Worm (Caenorhabditis elegans): Measurements from ENCODE around the gene cin-4.
"Not testable (repeated sequence)": the region's sequence is repeated elsewhere in the genome, so short reads cannot be mapped to it uniquely, and the experiment has no call there.

Gene cin-4

DNA sequence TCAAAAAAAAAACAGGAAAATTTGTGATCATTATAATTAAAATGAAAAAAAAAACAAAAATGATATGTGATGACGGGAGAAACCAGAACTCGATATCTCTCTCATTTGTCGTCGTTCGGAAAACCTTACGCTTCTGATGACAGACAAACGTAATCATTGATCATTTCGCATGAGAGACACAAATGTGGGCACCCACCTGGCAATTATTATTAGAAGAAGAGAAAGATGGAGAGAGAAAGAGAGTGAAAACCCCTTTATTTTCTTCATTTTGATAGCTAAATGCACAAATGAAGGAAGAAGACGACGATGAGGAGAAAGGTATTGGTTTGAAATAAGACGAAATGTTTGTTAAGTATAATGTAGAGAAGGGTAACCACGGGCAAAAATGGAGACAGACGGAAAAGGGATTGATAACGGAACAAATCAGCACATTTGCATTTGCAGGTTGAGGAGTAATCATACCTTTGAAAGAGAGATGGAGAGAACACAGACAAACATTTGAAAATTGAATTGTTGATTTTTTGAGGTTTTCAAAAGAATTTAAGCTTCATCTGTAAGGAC is 6.9 kb upstream of the cin-4 start (continued):
- TF ChIP-seq spr-3 (GFP tag; optimal IDR thresholded peaks at IDR 0.05), result no peak
- no peak for TF ChIP-seq ceh-62 (tag; optimal IDR thresholded peaks at IDR 0.05)
- peak; percentile 64 for TF ChIP-seq nhr-77 (tag; optimal IDR thresholded peaks at IDR 0.05)
- no peak for TF ChIP-seq spr-1 (tag; optimal IDR thresholded peaks at IDR 0.05)
- no peak for TF ChIP-seq egl-27 (tag; optimal IDR thresholded peaks at IDR 0.05)
- peak; percentile 62 for TF ChIP-seq nhr-28 (tag; optimal IDR thresholded peaks at IDR 0.05)
- TF ChIP-seq vab-7 (GFP tag; IDR thresholded peaks at IDR 0.05), result no peak
- peak in 1 of 2 experiments; percentile 14 for TF ChIP-seq mdl-1 (tag; optimal IDR thresholded peaks at IDR 0.05)
- no peak for TF ChIP-seq dmd-9 (GFP tag; IDR thresholded peaks at IDR 0.05)
- TF ChIP-seq mes-2 (tag; optimal IDR thresholded peaks at IDR 0.05; ENCODE audit: poor library complexity, severe bottlenecking), result no peak
- no peak for TF ChIP-seq T26A8.4 (GFP tag; IDR thresholded peaks at IDR 0.05)
- TF ChIP-seq dmd-6 (GFP tag; IDR thresholded peaks at IDR 0.05), result peak; percentile 71
- TF ChIP-seq unc-39 (tag; optimal IDR thresholded peaks at IDR 0.05), result no peak
- no peak for TF ChIP-seq hif-1 (tag; optimal IDR thresholded peaks at IDR 0.05)
- peak; percentile 93 for TF ChIP-seq aha-1 (tag)
- TF ChIP-seq daf-16 (GFP tag; optimal IDR thresholded peaks at IDR 0.05), result no peak
- TF ChIP-seq daf-16 (tag; optimal IDR thresholded peaks at IDR 0.05), result peak; percentile 69
- TF ChIP-seq zag-1 (tag; optimal IDR thresholded peaks at IDR 0.05), result no peak
- no peak for TF ChIP-seq nhr-111 (GFP tag; optimal IDR thresholded peaks at IDR 0.05)
- TF ChIP-seq lin-29 (GFP tag; IDR thresholded peaks at IDR 0.05), result no peak

DNA sequence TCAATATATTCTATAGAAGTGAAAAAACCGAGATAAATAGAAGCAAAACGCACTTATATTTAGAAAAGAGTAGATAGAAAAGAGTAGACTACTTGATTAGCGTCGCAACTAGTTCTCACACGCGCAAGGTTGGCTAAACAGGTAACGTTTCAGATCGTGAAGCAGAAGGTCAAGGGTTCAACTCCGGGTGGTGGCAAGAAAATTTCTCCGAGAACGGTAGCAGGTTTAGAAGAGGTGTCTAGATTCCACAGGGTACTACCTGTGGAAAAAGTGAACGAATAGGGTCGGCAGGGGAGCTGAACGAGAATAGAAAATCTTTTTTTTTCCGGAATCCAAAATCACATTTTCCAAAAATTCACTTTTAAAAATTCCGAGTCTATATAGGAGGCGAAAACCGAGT is 4.0 kb downstream of the cin-4 start:
- TF ChIP-seq Y75B8A.6 (GFP tag; IDR thresholded peaks at IDR 0.05) (0 out of 2 replicates have a peak, but pooled peaks have one; percentile 15), daf-8 (GFP tag; IDR thresholded peaks at IDR 0.05) (0 out of 2 replicates have a peak, but pooled peaks have one; percentile 61), pha-4 (GFP tag; IDR thresholded peaks at IDR 0.05) (peak; percentile 87), lin-1 (GFP tag; IDR thresholded peaks at IDR 0.05) (peak; percentile 58; the same call in 1 of the 2 replicates), nhr-42 (GFP tag; IDR thresholded peaks at IDR 0.05) (peak; percentile 58; the same call in 1 of the 2 replicates), mes-2 (tag; optimal IDR thresholded peaks at IDR 0.05; ENCODE audit: poor library complexity, severe bottlenecking) (peak; percentile 3), nhr-41 (GFP tag; IDR thresholded peaks at IDR 0.05) (peak; percentile 60; the same call in 1 of the 2 replicates), T26A8.4 (GFP tag; IDR thresholded peaks at IDR 0.05) (peak; percentile 73), lin-38 (GFP tag; IDR thresholded peaks at IDR 0.05) (peak; percentile 82), lin-29 (GFP tag; IDR thresholded peaks at IDR 0.05) (0 out of 2 replicates have a peak, but pooled peaks have one; percentile 30), dmd-8 (GFP tag; IDR thresholded peaks at IDR 0.05) (peak; percentile 96), vab-7 (GFP tag; IDR thresholded peaks at IDR 0.05) (peak; percentile 69), lim-7 (GFP tag; IDR thresholded peaks at IDR 0.05) (peak; percentile 79), saeg-2 (GFP tag; IDR thresholded peaks at IDR 0.05) (0 out of 2 replicates have a peak, but pooled peaks have one; percentile 15), ceh-20 (GFP tag; IDR thresholded peaks at IDR 0.05) (peak; percentile 24; the same call in 1 of the 2 replicates), egl-43 (GFP tag; IDR thresholded peaks at IDR 0.05) (peak; percentile 90), php-3 (GFP tag; IDR thresholded peaks at IDR 0.05) (peak; percentile 52; the same call in 1 of the 2 replicates), Y105C5A.15 (GFP tag; IDR thresholded peaks at IDR 0.05) (peak; percentile 81), set-16 (GFP tag; IDR thresholded peaks at IDR 0.05) (0 out of 2 replicates have a peak, but pooled peaks have one; percentile 13), F44E2.7 (GFP tag; IDR thresholded peaks at IDR 0.05) (peak; percentile 91; the same call in 1 of the 2 replicates), arid-1 (GFP tag; conservative IDR thresholded peaks at IDR 0.05) (peak; percentile 75), hmg-1.1 (GFP tag; IDR thresholded peaks at IDR 0.05) (peak; percentile 48; the same call in 1 of the 2 replicates), zfp-3 (GFP tag; conservative IDR thresholded peaks at IDR 0.05) (peak; percentile 46; the same call in 1 of the 2 replicates), dmd-6 (GFP tag; IDR thresholded peaks at IDR 0.05) (peak; percentile 29; the same call in 1 of the 2 replicates), mdt-29 (GFP tag; IDR thresholded peaks at IDR 0.05) (peak; percentile 70), D1046.2 (GFP tag; IDR thresholded peaks at IDR 0.05) (peak; percentile 74; the same call in 1 of the 2 replicates), madf-5 (GFP tag; IDR thresholded peaks at IDR 0.05) (peak; percentile 38 to 92; a peak in 3 of 4 replicates), F26F4.8 (GFP tag; conservative IDR thresholded peaks at IDR 0.05) (peak; percentile 95), tra-1 (GFP tag; IDR thresholded peaks at IDR 0.05) (peak; percentile 80), snpc-1.2 (GFP tag; IDR thresholded peaks at IDR 0.05) (peak; percentile 78), Y48G9A.11 (GFP tag; IDR thresholded peaks at IDR 0.05) (peak; percentile 81), ctbp-1 (GFP tag; IDR thresholded peaks at IDR 0.05) (peak; percentile 73)
- not testable (repeated sequence) for TF ChIP-seq pha-4 (tag; optimal IDR thresholded peaks at IDR 0.05)

Measured in whole organism, L4 larva.